Worm (Caenorhabditis elegans) whole organism, L3 larva: ENCODE data around the gene Y39A1A.10.

Experiments
- R02D3.7 ChIP-seq: fragments of 150-350 bp; optimal IDR thresholded peaks from 2 replicates; lab custom pipeline; 2014; ENCODE audit warnings: missing biosample characterization, missing genetic modification characterization
- ZK546.5 ChIP-seq: sonication (generic microtip); optimal IDR thresholded peaks from 2 replicates; lab custom pipeline; 2017; ENCODE audit warnings: missing biosample characterization, missing genetic modification characterization
- aly-2 ChIP-seq: fragments of 150-350 bp; optimal IDR thresholded peaks from 2 replicates; lab custom pipeline; 2014; ENCODE audit warnings: missing biosample characterization, missing genetic modification characterization
- ama-1 ChIP-seq: fragments of 150-350 bp; optimal IDR thresholded peaks from 2 replicates; lab custom pipeline; 2018
- ceh-16 ChIP-seq: sonication (generic microtip); optimal IDR thresholded peaks from 2 replicates; lab custom pipeline; 2017; ENCODE audit warnings: missing biosample characterization, missing genetic modification characterization
- ceh-28 ChIP-seq: fragments of 150-350 bp; optimal IDR thresholded peaks from 2 replicates; lab custom pipeline; 2014; ENCODE audit warnings: missing biosample characterization, missing genetic modification reagents, missing genetic modification characterization
- ceh-82 ChIP-seq: fragments of 150-350 bp; optimal IDR thresholded peaks from 2 replicates; lab custom pipeline; 2014; ENCODE audit warnings: missing biosample characterization, missing genetic modification characterization
- ceh-9 ChIP-seq: sonication (generic microtip); optimal IDR thresholded peaks from 2 replicates; lab custom pipeline; 2018; ENCODE audit warnings: missing biosample characterization, missing genetic modification characterization
- daf-12 ChIP-seq: fragments of 150-350 bp; optimal IDR thresholded peaks from 2 replicates; lab custom pipeline; 2014; ENCODE audit warnings: missing biosample characterization, missing genetic modification reagents, missing genetic modification characterization
- egl-27 ChIP-seq: sonication (generic microtip); optimal IDR thresholded peaks from 4 replicates; lab custom pipeline; 2017; ENCODE audit warnings: missing biosample characterization, missing genetic modification reagents, missing genetic modification characterization
- egl-5 ChIP-seq: fragments of 150-350 bp; optimal IDR thresholded peaks from 2 replicates; lab custom pipeline; 2017; ENCODE audit warnings: missing biosample characterization, missing genetic modification reagents, missing genetic modification characterization, inconsistent platforms
- elt-1 ChIP-seq: fragments of 150-350 bp; optimal IDR thresholded peaks from 2 replicates; lab custom pipeline; 2014; ENCODE audit warnings: missing biosample characterization, missing genetic modification characterization
- elt-2 ChIP-seq: sonication (generic microtip); optimal IDR thresholded peaks from 2 replicates; lab custom pipeline; 2016; ENCODE audit warnings: missing genetic modification reagents, mild to moderate bottlenecking, missing genetic modification characterization, missing compliant biosample characterization
- elt-3 ChIP-seq, 3 experiments: fragments of 150-350 bp in 1 of 3; sonication (generic microtip) in 2 of 3; optimal IDR thresholded peaks; 2 replicates in 2 of 3; 4 replicates in 1 of 3; lab custom pipeline; 2014 to 2017; ENCODE audit warnings: missing biosample characterization in 3 of 3, missing genetic modification characterization in 3 of 3
- eor-1 ChIP-seq, 2 experiments: fragments of 150-350 bp; optimal IDR thresholded peaks; 2 replicates each; lab custom pipeline; 2014 to 2018; ENCODE audit warnings: missing biosample characterization in 2 of 2, missing genetic modification characterization in 2 of 2
- fkh-10 ChIP-seq: sonication (generic microtip); optimal IDR thresholded peaks from 2 replicates; lab custom pipeline; 2017; ENCODE audit warnings: missing biosample characterization, missing genetic modification reagents, missing genetic modification characterization
- fkh-2 ChIP-seq: fragments of 150-350 bp; optimal IDR thresholded peaks from 2 replicates; lab custom pipeline; 2014; ENCODE audit warnings: missing biosample characterization, missing genetic modification reagents, missing genetic modification characterization
- fos-1 ChIP-seq: fragments of 150-350 bp; optimal IDR thresholded peaks from 2 replicates; lab custom pipeline; 2014; ENCODE audit warnings: missing biosample characterization, missing genetic modification characterization
- hmg-11 ChIP-seq: sonication (generic microtip); optimal IDR thresholded peaks from 2 replicates; lab custom pipeline; 2016; ENCODE audit warnings: missing genetic modification characterization, missing compliant biosample characterization
- jun-1 ChIP-seq: fragments of 150-350 bp; optimal IDR thresholded peaks from 2 replicates; lab custom pipeline; 2014; ENCODE audit warnings: missing biosample characterization, missing genetic modification reagents, missing genetic modification characterization
- lin-15B ChIP-seq: fragments of 150-350 bp; optimal IDR thresholded peaks from 2 replicates; lab custom pipeline; 2014; ENCODE audit warnings: missing biosample characterization, missing genetic modification characterization
- lin-39 ChIP-seq: fragments of 150-350 bp; optimal IDR thresholded peaks from 2 replicates; lab custom pipeline; 2018; ENCODE audit warnings: missing biosample characterization, missing genetic modification reagents, missing genetic modification characterization
- lsy-12 ChIP-seq: sonication (generic microtip); optimal IDR thresholded peaks from 2 replicates; lab custom pipeline; 2016; ENCODE audit warnings: mild to moderate bottlenecking, missing genetic modification characterization, missing compliant biosample characterization
- mdl-1 ChIP-seq: fragments of 150-350 bp; optimal IDR thresholded peaks from 2 replicates; lab custom pipeline; 2014; ENCODE audit warnings: missing biosample characterization, missing genetic modification characterization
- mml-1 ChIP-seq: fragments of 150-350 bp; sonication (generic microtip); optimal IDR thresholded peaks from 3 replicates; lab custom pipeline; 2014; ENCODE audit warnings: missing biosample characterization, missing genetic modification characterization
- nfya-1 ChIP-seq: sonication (generic microtip); optimal IDR thresholded peaks from 2 replicates; lab custom pipeline; 2017; ENCODE audit warnings: missing genetic modification characterization, mild to moderate bottlenecking, missing compliant biosample characterization, antibody characterized with exemption, moderate library complexity; ENCODE audit not compliant: insufficient read depth
- nhr-11 ChIP-seq: fragments of 150-350 bp; optimal IDR thresholded peaks from 2 replicates; lab custom pipeline; 2014; ENCODE audit warnings: missing biosample characterization, missing genetic modification characterization
- nhr-12 ChIP-seq: fragments of 150-350 bp; optimal IDR thresholded peaks from 2 replicates; lab custom pipeline; 2014; ENCODE audit warnings: missing biosample characterization, missing genetic modification characterization
- nhr-23 ChIP-seq: fragments of 150-350 bp; optimal IDR thresholded peaks from 2 replicates; lab custom pipeline; 2014; ENCODE audit warnings: missing biosample characterization, missing genetic modification reagents, missing genetic modification characterization
- nhr-237 ChIP-seq: fragments of 150-350 bp; optimal IDR thresholded peaks from 2 replicates; lab custom pipeline; 2014; ENCODE audit warnings: missing biosample characterization, missing genetic modification characterization
- nhr-25 ChIP-seq: sonication (generic microtip); optimal IDR thresholded peaks from 2 replicates; lab custom pipeline; 2017; ENCODE audit warnings: missing biosample characterization, missing genetic modification characterization
- nhr-28 ChIP-seq: fragments of 150-350 bp; optimal IDR thresholded peaks from 2 replicates; lab custom pipeline; 2014; ENCODE audit warnings: missing biosample characterization, missing genetic modification characterization
- nhr-43 ChIP-seq: sonication (generic microtip); optimal IDR thresholded peaks from 2 replicates; lab custom pipeline; 2016; ENCODE audit warnings: mild to moderate bottlenecking, missing genetic modification characterization, missing compliant biosample characterization; ENCODE audit not compliant: poor library complexity, severe bottlenecking
- nhr-67 ChIP-seq: fragments of 150-350 bp; optimal IDR thresholded peaks from 2 replicates; lab custom pipeline; 2014; ENCODE audit warnings: missing biosample characterization, missing genetic modification characterization
- nhr-76 ChIP-seq: fragments of 150-350 bp; sonication (generic microtip); optimal IDR thresholded peaks from 5 replicates; lab custom pipeline; 2014; ENCODE audit warnings: missing biosample characterization, missing genetic modification characterization
- nhr-77 ChIP-seq: fragments of 150-350 bp; optimal IDR thresholded peaks from 2 replicates; lab custom pipeline; 2014; ENCODE audit warnings: missing biosample characterization, missing genetic modification characterization
- pha-4 ChIP-seq: fragments of 150-350 bp; optimal IDR thresholded peaks from 2 replicates; lab custom pipeline; 2014; ENCODE audit warnings: missing biosample characterization, missing genetic modification reagents, missing genetic modification characterization
- pqm-1 ChIP-seq: fragments of 150-350 bp; optimal IDR thresholded peaks from 2 replicates; lab custom pipeline; 2017; ENCODE audit warnings: missing biosample characterization, missing genetic modification characterization, inconsistent platforms
- sea-2 ChIP-seq: fragments of 150-350 bp; sonication (generic microtip); optimal IDR thresholded peaks from 4 replicates; lab custom pipeline; 2014; ENCODE audit warnings: missing biosample characterization, missing genetic modification reagents, missing genetic modification characterization
- skn-1 ChIP-seq: fragments of 150-350 bp; optimal IDR thresholded peaks from 2 replicates; lab custom pipeline; 2014; ENCODE audit warnings: missing biosample characterization, missing genetic modification characterization
- snpc-4 ChIP-seq: fragments of 150-350 bp; optimal IDR thresholded peaks from 2 replicates; lab custom pipeline; 2014; ENCODE audit warnings: missing biosample characterization, missing genetic modification characterization
- tbx-2 ChIP-seq: sonication (generic microtip); optimal IDR thresholded peaks from 2 replicates; lab custom pipeline; 2016; ENCODE audit warnings: mild to moderate bottlenecking, missing genetic modification characterization, missing compliant biosample characterization
- unc-39 ChIP-seq: sonication (generic microtip); optimal IDR thresholded peaks from 4 replicates; lab custom pipeline; 2017; ENCODE audit warnings: missing biosample characterization, missing genetic modification characterization
- unc-62 ChIP-seq: fragments of 150-350 bp; sonication (generic microtip); optimal IDR thresholded peaks from 4 replicates; lab custom pipeline; 2014; ENCODE audit warnings: missing biosample characterization, missing genetic modification reagents, missing genetic modification characterization
- zag-1 ChIP-seq: fragments of 150-350 bp; optimal IDR thresholded peaks from 2 replicates; lab custom pipeline; 2014; ENCODE audit warnings: missing biosample characterization, missing genetic modification characterization
- ztf-11 ChIP-seq: fragments of 150-350 bp; optimal IDR thresholded peaks from 2 replicates; lab custom pipeline; 2014; ENCODE audit warnings: missing biosample characterization, missing genetic modification characterization
- ztf-4 ChIP-seq: fragments of 150-350 bp; optimal IDR thresholded peaks from 2 replicates; lab custom pipeline; 2014; ENCODE audit warnings: missing biosample characterization, missing genetic modification characterization

The Y39A1A.10 gene

ce11 chrIII:10632590-10633402 is at the start of gene Y39A1A.10:
TSS of gene Y39A1A.10 (plus strand) at chrIII:10632728.
- no peak for TF ChIP-seq lin-15B (tag; lab: Kevin White, UChicago)
- no peak for TF ChIP-seq egl-27 (tag; lab: Kevin White, UChicago)
- TF ChIP-seq fos-1 (tag; lab: Kevin White, UChicago) = no peak
- no peak for TF ChIP-seq sea-2
- TF ChIP-seq elt-1 = no peak
- TF ChIP-seq zag-1 (tag; lab: Kevin White, UChicago) = no peak
- TF ChIP-seq ztf-11 (tag; lab: Kevin White, UChicago) = no peak
- TF ChIP-seq ceh-16 (tag; lab: Kevin White, UChicago) = no peak
- peak; percentile 27 for TF ChIP-seq nfya-1
- peak; percentile 24 for TF ChIP-seq nhr-11 (tag; lab: Kevin White, UChicago)
- TF ChIP-seq ama-1 (lab: Kevin White, UChicago) = no peak
- TF ChIP-seq ceh-9 (tag; lab: Kevin White, UChicago) = no peak
- TF ChIP-seq ztf-4 = no peak
- no peak for TF ChIP-seq nhr-43 (tag; lab: Kevin White, UChicago)
- no peak for TF ChIP-seq snpc-4 (tag; lab: Kevin White, UChicago)
- TF ChIP-seq lsy-12 = no peak
- peak; percentile 31 for TF ChIP-seq hmg-11
- no peak for TF ChIP-seq R02D3.7
- no peak for TF ChIP-seq aly-2
- peak; percentile 39 for TF ChIP-seq tbx-2 (tag; lab: Kevin White, UChicago)
- no peak for TF ChIP-seq nhr-76 (tag; lab: Kevin White, UChicago)
- no peak for TF ChIP-seq nhr-28
- no peak for TF ChIP-seq skn-1 (tag; lab: Kevin White, UChicago)
- TF ChIP-seq ceh-82 = no peak
- TF ChIP-seq nhr-12 (tag; lab: Kevin White, UChicago) = no peak
- TF ChIP-seq unc-39 (tag; lab: Kevin White, UChicago) = no peak
- no peak for TF ChIP-seq nhr-67 (tag; lab: Kevin White, UChicago)
- TF ChIP-seq elt-3 (tag; optimal IDR thresholded peaks at IDR 0.05; lab: Kevin White, UChicago) = no peak
- TF ChIP-seq fkh-2 (tag; lab: Kevin White, UChicago) = no peak
- TF ChIP-seq nhr-25 = peak; percentile 83
- TF ChIP-seq mml-1 = no peak
- TF ChIP-seq jun-1 (tag; lab: Kevin White, UChicago) = peak; percentile 33
- TF ChIP-seq nhr-77 (tag; lab: Kevin White, UChicago) = no peak
- no peak for TF ChIP-seq egl-5
- TF ChIP-seq nhr-23 (tag; lab: Kevin White, UChicago) = peak; percentile 68
- peak; percentile 24 for TF ChIP-seq elt-2
- TF ChIP-seq unc-62 = no peak
- TF ChIP-seq fkh-10 (GFP tag; lab: Kevin White, UChicago) = no peak
- no peak for TF ChIP-seq eor-1 (tag; optimal IDR thresholded peaks at IDR 0.05; lab: Kevin White, UChicago)
- no peak for TF ChIP-seq nhr-237
- TF ChIP-seq mdl-1 = no peak
- TF ChIP-seq pqm-1 (tag; lab: Kevin White, UChicago) = no peak
- peak; percentile 21 for TF ChIP-seq ceh-28 (tag; lab: Kevin White, UChicago)
- TF ChIP-seq lin-39 = peak; percentile 37
- TF ChIP-seq daf-12 (tag; lab: Kevin White, UChicago) = no peak
- TF ChIP-seq pha-4 = peak; percentile 81
- no peak for TF ChIP-seq ZK546.5 (tag; lab: Kevin White, UChicago)
